Worm (Caenorhabditis elegans) whole organism, L1 larva: ENCODE data around the gene C47D2.1.

ENCODE experiments used
- C16A3.4 ChIP-seq: fragments of 150-350 bp; optimal IDR thresholded peaks from 2 replicates; lab custom pipeline; 2014; ENCODE audit warnings: missing biosample characterization, missing genetic modification characterization
- C34B4.2 ChIP-seq: sonication (generic microtip); optimal IDR thresholded peaks from 2 replicates; lab custom pipeline; 2017; ENCODE audit warnings: mild to moderate bottlenecking, missing genetic modification characterization, missing compliant biosample characterization
- alr-1 ChIP-seq: fragments of 200-800 bp; sonication (Bioruptor generic); optimal IDR thresholded peaks from 2 replicates; lab custom pipeline; 2018; ENCODE audit warnings: borderline replicate concordance, mild to moderate bottlenecking, missing genetic modification characterization, missing compliant biosample characterization
- ceh-63 ChIP-seq: fragments of 200-800 bp; sonication (Bioruptor generic); optimal IDR thresholded peaks from 2 replicates; lab custom pipeline; 2018; ENCODE audit warnings: mild to moderate bottlenecking, missing genetic modification characterization, missing compliant biosample characterization
- ceh-8 ChIP-seq: fragments of 200-800 bp; sonication (Bioruptor generic); optimal IDR thresholded peaks from 2 replicates; lab custom pipeline; 2018; ENCODE audit warnings: mild to moderate bottlenecking, missing genetic modification characterization, moderate library complexity, missing compliant biosample characterization
- ceh-88 ChIP-seq: fragments of 200-800 bp; sonication (Bioruptor generic); IDR thresholded peaks from 2 replicates; pipeline ENCODE4 v1.3.6; 2022; ENCODE audit warnings: missing genetic modification characterization, missing compliant biosample characterization
- ceh-90 ChIP-seq: sonication (generic microtip); optimal IDR thresholded peaks from 2 replicates; lab custom pipeline; 2016; ENCODE audit warnings: missing genetic modification characterization, missing compliant biosample characterization
- efl-1 ChIP-seq, 4 experiments: fragments of 150-350 bp; optimal IDR thresholded peaks in 3 of 4; peaks in 1 of 4; 1 replicate in 1 of 4; 2 replicates in 3 of 4; lab custom pipeline; 2014; ENCODE audit warnings: missing biosample characterization in 2 of 4, missing genetic modification characterization in 2 of 4, missing genetic modification reagents in 2 of 4
- efl-3 ChIP-seq: fragments of 200-800 bp; sonication (Bioruptor generic); optimal IDR thresholded peaks from 2 replicates; lab custom pipeline; 2018; ENCODE audit warnings: mild to moderate bottlenecking, missing genetic modification characterization, missing compliant biosample characterization
- egl-13 ChIP-seq: sonication (generic microtip); optimal IDR thresholded peaks from 2 replicates; lab custom pipeline; 2016; ENCODE audit warnings: missing genotype, missing genetic modification reagents, missing genetic modification characterization, missing compliant biosample characterization
- egl-27 ChIP-seq, 2 experiments: fragments of 150-350 bp in 1 of 2; sonication (generic microtip); optimal IDR thresholded peaks; 3 replicates each; lab custom pipeline; 2017 to 2018; ENCODE audit warnings: missing biosample characterization in 2 of 2, missing genetic modification characterization in 2 of 2, missing genetic modification reagents in 2 of 2
- elt-3 ChIP-seq, 6 experiments: fragments of 150-350 bp in 1 of 6; sonication (generic microtip); optimal IDR thresholded peaks; 2 replicates each; lab custom pipeline; 2017 to 2018; ENCODE audit warnings: missing biosample characterization in 6 of 6, missing genetic modification characterization in 6 of 6, inconsistent platforms in 1 of 6
- fkh-10 ChIP-seq: sonication (generic microtip); optimal IDR thresholded peaks from 2 replicates; lab custom pipeline; 2017; ENCODE audit warnings: missing biosample characterization, missing genetic modification reagents, missing genetic modification characterization
- fkh-8 ChIP-seq: sonication (generic microtip); optimal IDR thresholded peaks from 2 replicates; lab custom pipeline; 2016; ENCODE audit warnings: mild to moderate bottlenecking, missing genetic modification characterization, missing compliant biosample characterization
- fos-1 ChIP-seq: fragments of 150-350 bp; optimal IDR thresholded peaks from 2 replicates; lab custom pipeline; 2014; ENCODE audit warnings: missing biosample characterization, missing genetic modification characterization
- hlh-17 ChIP-seq: fragments of 200-800 bp; sonication (Bioruptor generic); optimal IDR thresholded peaks from 2 replicates; lab custom pipeline; 2018; ENCODE audit warnings: missing genetic modification characterization, mild to moderate bottlenecking, missing compliant biosample characterization, moderate library complexity, borderline replicate concordance
- jun-1 ChIP-seq: fragments of 150-350 bp; optimal IDR thresholded peaks from 2 replicates; lab custom pipeline; 2014; ENCODE audit warnings: missing biosample characterization, missing genetic modification reagents, missing genetic modification characterization
- lin-13 ChIP-seq: fragments of 150-350 bp; optimal IDR thresholded peaks from 2 replicates; lab custom pipeline; 2014; ENCODE audit warnings: missing biosample characterization, missing genetic modification reagents, missing genetic modification characterization
- lin-15B ChIP-seq: fragments of 150-350 bp; sonication (generic microtip); optimal IDR thresholded peaks from 3 replicates; lab custom pipeline; 2014; ENCODE audit warnings: missing biosample characterization, missing genetic modification characterization
- lin-35 ChIP-seq, 2 experiments: fragments of 150-350 bp; optimal IDR thresholded peaks; 2 replicates each; lab custom pipeline; 2014; ENCODE audit warnings: missing biosample characterization in 2 of 2, missing genetic modification characterization in 2 of 2, missing genetic modification reagents in 2 of 2
- lin-39 ChIP-seq: fragments of 150-350 bp; optimal IDR thresholded peaks from 2 replicates; lab custom pipeline; 2014; ENCODE audit warnings: missing biosample characterization, missing genetic modification reagents, missing genetic modification characterization
- lsy-2 ChIP-seq, 2 experiments: fragments of 150-350 bp; optimal IDR thresholded peaks; 2 replicates each; lab custom pipeline; 2014; ENCODE audit warnings: missing biosample characterization in 2 of 2, missing genetic modification characterization in 2 of 2
- mdl-1 ChIP-seq, 2 experiments: fragments of 150-350 bp; optimal IDR thresholded peaks; 2 replicates each; lab custom pipeline; 2014 to 2017; ENCODE audit warnings: missing biosample characterization in 2 of 2, missing genetic modification characterization in 2 of 2, inconsistent platforms in 1 of 2
- mef-2 ChIP-seq: fragments of 150-350 bp; optimal IDR thresholded peaks from 2 replicates; lab custom pipeline; 2014; ENCODE audit warnings: missing biosample characterization, missing genetic modification characterization
- nhr-11 ChIP-seq: fragments of 150-350 bp; optimal IDR thresholded peaks from 2 replicates; lab custom pipeline; 2014; ENCODE audit warnings: missing biosample characterization, missing genetic modification characterization
- nhr-237 ChIP-seq: fragments of 150-350 bp; optimal IDR thresholded peaks from 2 replicates; lab custom pipeline; 2014; ENCODE audit warnings: missing biosample characterization, missing genetic modification characterization
- nhr-28 ChIP-seq: fragments of 150-350 bp; optimal IDR thresholded peaks from 2 replicates; lab custom pipeline; 2014; ENCODE audit warnings: missing biosample characterization, missing genetic modification characterization
- nhr-47 ChIP-seq: sonication (generic microtip); optimal IDR thresholded peaks from 2 replicates; lab custom pipeline; 2016; ENCODE audit warnings: mild to moderate bottlenecking, missing genetic modification characterization, moderate library complexity, missing compliant biosample characterization
- nhr-76 ChIP-seq: sonication (generic microtip); optimal IDR thresholded peaks from 2 replicates; lab custom pipeline; 2017; ENCODE audit warnings: missing biosample characterization, missing genetic modification characterization
- nhr-77 ChIP-seq: fragments of 150-350 bp; optimal IDR thresholded peaks from 2 replicates; lab custom pipeline; 2014; ENCODE audit warnings: missing biosample characterization, missing genetic modification characterization
- nhr-84 ChIP-seq: sonication (generic microtip); optimal IDR thresholded peaks from 2 replicates; lab custom pipeline; 2017; ENCODE audit warnings: missing biosample characterization, missing genetic modification characterization
- nhr-85 ChIP-seq: sonication (generic microtip); peaks from one replicate; lab custom pipeline; 2016; ENCODE audit warnings: missing genetic modification characterization, inconsistent platforms, missing compliant biosample characterization
- nhr-90 ChIP-seq: sonication (generic microtip); optimal IDR thresholded peaks from 2 replicates; lab custom pipeline; 2016; ENCODE audit warnings: mild to moderate bottlenecking, missing genetic modification characterization, missing compliant biosample characterization; ENCODE audit not compliant: poor library complexity
- pag-3 ChIP-seq: sonication (generic microtip); optimal IDR thresholded peaks from 2 replicates; lab custom pipeline; 2017; ENCODE audit warnings: missing genetic modification characterization, mild to moderate bottlenecking, missing compliant biosample characterization, antibody characterized with exemption, borderline replicate concordance; ENCODE audit not compliant: insufficient read depth
- pax-3 ChIP-seq: fragments of 200-800 bp; sonication (Bioruptor generic); optimal IDR thresholded peaks from 2 replicates; lab custom pipeline; 2018; ENCODE audit warnings: mild to moderate bottlenecking, missing genetic modification characterization, moderate library complexity, missing compliant biosample characterization
- pqm-1 ChIP-seq: sonication (generic microtip); optimal IDR thresholded peaks from 3 replicates; lab custom pipeline; 2017; ENCODE audit warnings: missing biosample characterization, missing genetic modification characterization
- rnt-1 ChIP-seq: sonication (generic microtip); optimal IDR thresholded peaks from 2 replicates; lab custom pipeline; 2016; ENCODE audit warnings: mild to moderate bottlenecking, missing genetic modification characterization, moderate library complexity, missing compliant biosample characterization
- skn-1 ChIP-seq: fragments of 150-350 bp; optimal IDR thresholded peaks from 2 replicates; lab custom pipeline; 2014; ENCODE audit warnings: missing biosample characterization, missing genetic modification characterization
- snpc-4 ChIP-seq: fragments of 150-350 bp; optimal IDR thresholded peaks from 2 replicates; lab custom pipeline; 2014; ENCODE audit warnings: missing biosample characterization, missing genetic modification characterization
- sox-4 ChIP-seq: sonication (generic microtip); optimal IDR thresholded peaks from 2 replicates; lab custom pipeline; 2016; ENCODE audit warnings: missing genetic modification characterization, missing compliant biosample characterization
- sptf-1 ChIP-seq: fragments of 150-350 bp; optimal IDR thresholded peaks from 2 replicates; lab custom pipeline; 2014; ENCODE audit warnings: missing biosample characterization, missing genetic modification characterization
- tbx-2 ChIP-seq: sonication (generic microtip); optimal IDR thresholded peaks from 2 replicates; lab custom pipeline; 2016; ENCODE audit warnings: missing genetic modification characterization, missing compliant biosample characterization
- unc-130 ChIP-seq: fragments of 150-350 bp; optimal IDR thresholded peaks from 2 replicates; lab custom pipeline; 2017; ENCODE audit warnings: missing biosample characterization, missing genetic modification characterization, inconsistent platforms
- unc-62 ChIP-seq: fragments of 150-350 bp; optimal IDR thresholded peaks from 2 replicates; lab custom pipeline; 2014; ENCODE audit warnings: missing biosample characterization, missing genetic modification reagents, missing genetic modification characterization
- unc-98 ChIP-seq: fragments of 200-800 bp; sonication (Bioruptor generic); IDR thresholded peaks from 2 replicates; pipeline ENCODE4 v1.3.6; 2022; ENCODE audit warnings: missing genetic modification characterization, missing compliant biosample characterization
- vab-15 ChIP-seq: sonication (generic microtip); optimal IDR thresholded peaks from 2 replicates; lab custom pipeline; 2017; ENCODE audit warnings: missing genotype, mild to moderate bottlenecking, missing genetic modification characterization, missing compliant biosample characterization
- xbp-1 ChIP-seq: sonication (generic microtip); optimal IDR thresholded peaks from 2 replicates; lab custom pipeline; 2016; ENCODE audit warnings: missing genetic modification characterization, missing compliant biosample characterization
- zag-1 ChIP-seq: fragments of 150-350 bp; optimal IDR thresholded peaks from 2 replicates; lab custom pipeline; 2014; ENCODE audit warnings: missing biosample characterization, missing genetic modification characterization
- ztf-11 ChIP-seq, 2 experiments: sonication (generic microtip); optimal IDR thresholded peaks; 2 replicates each; lab custom pipeline; 2016 to 2017; ENCODE audit warnings: missing genetic modification characterization in 2 of 2, missing biosample characterization in 1 of 2, missing compliant biosample characterization in 1 of 2
- ztf-4 ChIP-seq: fragments of 150-350 bp; optimal IDR thresholded peaks from 2 replicates; lab custom pipeline; 2014; ENCODE audit warnings: missing biosample characterization, missing genetic modification characterization

C47D2.1 gene

DNA sequence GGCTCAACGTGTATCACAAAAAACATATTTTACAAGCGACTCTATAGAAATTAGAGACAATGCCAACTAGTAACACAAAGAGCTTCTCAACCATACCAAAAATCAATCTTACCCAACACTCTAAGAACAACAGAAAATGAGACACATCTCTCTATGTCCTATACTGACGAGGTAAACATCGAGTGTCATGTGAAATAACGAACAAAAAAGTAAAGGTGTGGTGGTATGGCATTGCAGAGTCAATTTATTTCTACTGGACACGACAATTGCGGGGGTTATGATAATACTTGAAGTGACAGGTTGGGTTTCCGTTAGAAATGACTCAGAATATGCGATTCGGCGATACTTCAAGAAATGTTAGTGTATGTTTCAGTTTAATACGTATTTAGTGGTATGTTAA lies 21.6 kb downstream of the C47D2.1 start:
- no peak for TF ChIP-seq nhr-84 (tag; lab: Kevin White, UChicago)
- peak in 1 of 6 experiments; percentile 25 for TF ChIP-seq elt-3 (tag; optimal IDR thresholded peaks at IDR 0.05; lab: Kevin White, UChicago)
- no peak for TF ChIP-seq nhr-28 (tag; lab: Kevin White, UChicago)
- TF ChIP-seq sox-4 (tag; lab: Kevin White, UChicago), result no peak
- TF ChIP-seq unc-130, result no peak
- TF ChIP-seq C16A3.4 (tag; lab: Kevin White, UChicago), result no peak
- TF ChIP-seq ceh-88 (GFP tag; lab: Robert Waterston, UW), result no peak
- TF ChIP-seq nhr-237 (tag; lab: Kevin White, UChicago), result no peak
- peak in 1 of 2 experiments; percentile 43 for TF ChIP-seq lin-35 (GFP tag; optimal IDR thresholded peaks at IDR 0.05; lab: Kevin White, UChicago)
- TF ChIP-seq zag-1 (tag; lab: Kevin White, UChicago), result no peak

DNA sequence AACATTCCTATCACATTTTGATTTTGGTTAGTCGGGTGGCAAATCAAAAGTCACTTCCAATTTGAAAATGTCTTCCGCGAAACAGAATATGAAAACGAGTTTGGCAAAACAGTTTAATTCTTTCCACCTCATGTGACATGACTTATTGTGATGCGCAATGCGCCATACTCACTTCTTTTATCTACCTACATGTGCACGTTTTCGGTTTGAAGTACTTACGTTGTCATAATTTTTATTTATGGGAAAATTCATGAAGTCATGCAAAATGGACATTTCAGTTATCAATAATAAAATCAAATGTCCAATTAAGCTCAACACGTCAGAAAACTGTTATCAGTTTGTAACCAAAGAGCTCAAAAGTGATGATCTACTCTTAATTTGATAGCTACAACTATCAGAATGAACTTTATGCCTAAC lies 23.8 kb downstream of the C47D2.1 start:
- no peak for TF ChIP-seq egl-13 (tag; lab: Kevin White, UChicago)
- TF ChIP-seq lin-15B, result no peak
- TF ChIP-seq fkh-8 (tag; lab: Kevin White, UChicago), result no peak
- TF ChIP-seq C34B4.2 (tag; lab: Kevin White, UChicago), result no peak
- no peak for TF ChIP-seq ceh-90 (tag; lab: Kevin White, UChicago)
- TF ChIP-seq unc-98 (GFP tag; lab: Robert Waterston, UW), result no peak
- TF ChIP-seq ztf-4 (tag; lab: Kevin White, UChicago), result no peak
- TF ChIP-seq pag-3, result peak; percentile 43
- no peak for TF ChIP-seq sptf-1
- TF ChIP-seq lin-39 (tag; lab: Kevin White, UChicago), result no peak
- no peak for TF ChIP-seq hlh-17 (GFP tag; lab: Kevin White, UChicago)
- TF ChIP-seq unc-130, result no peak
- TF ChIP-seq lin-35 (GFP tag; optimal IDR thresholded peaks at IDR 0.05; lab: Kevin White, UChicago), result peak; percentile 31 to 63
- TF ChIP-seq nhr-11 (tag; lab: Kevin White, UChicago), result no peak
- no peak for TF ChIP-seq jun-1 (tag; lab: Kevin White, UChicago)
- TF ChIP-seq mdl-1 (tag; optimal IDR thresholded peaks at IDR 0.05; lab: Kevin White, UChicago), result peak in 1 of 2 experiments; percentile 81
- TF ChIP-seq nhr-76 (tag; lab: Kevin White, UChicago), result no peak
- peak; percentile 54 for TF ChIP-seq nhr-47
- no peak for TF ChIP-seq pqm-1 (tag; lab: Kevin White, UChicago)
- no peak for TF ChIP-seq fos-1 (tag; lab: Kevin White, UChicago)
- no peak for TF ChIP-seq zag-1 (tag; lab: Kevin White, UChicago)
- no peak for TF ChIP-seq nhr-84 (tag; lab: Kevin White, UChicago)
- TF ChIP-seq lin-13 (GFP tag; lab: Kevin White, UChicago), result peak; percentile 7
- no peak for TF ChIP-seq alr-1
- TF ChIP-seq xbp-1, result no peak
- TF ChIP-seq efl-1 (optimal IDR thresholded peaks at IDR 0.05; lab: Kevin White, UChicago), result peak in 1 of 2 experiments; percentile 26
- peak in 1 of 2 experiments; percentile 94 for TF ChIP-seq efl-1 (GFP tag; optimal IDR thresholded peaks at IDR 0.05 in 1 of 2; lab: Kevin White, UChicago)
- TF ChIP-seq nhr-77, result no peak
- peak; percentile 98 for TF ChIP-seq nhr-85 (tag; lab: Kevin White, UChicago)
- TF ChIP-seq nhr-90 (tag; lab: Kevin White, UChicago), result peak; percentile 79
- peak; percentile 66 for TF ChIP-seq vab-15 (tag; lab: Kevin White, UChicago)
- TF ChIP-seq ceh-8 (GFP tag; lab: Kevin White, UChicago), result no peak
- peak; percentile 17 to 57 for TF ChIP-seq lsy-2 (tag; optimal IDR thresholded peaks at IDR 0.05; lab: Kevin White, UChicago)
- TF ChIP-seq tbx-2 (tag; lab: Kevin White, UChicago), result peak; percentile 65
- no peak for TF ChIP-seq snpc-4 (tag; lab: Kevin White, UChicago)
- no peak for TF ChIP-seq efl-3 (GFP tag; lab: Kevin White, UChicago)
- no peak for TF ChIP-seq fkh-10
- TF ChIP-seq skn-1 (tag; lab: Kevin White, UChicago), result peak; percentile 35
- no peak for TF ChIP-seq ztf-11 (tag; optimal IDR thresholded peaks at IDR 0.05; lab: Kevin White, UChicago)
- no peak for TF ChIP-seq unc-62 (GFP tag; lab: Kevin White, UChicago)
- no peak for TF ChIP-seq pax-3 (tag; lab: Kevin White, UChicago)
- no peak for TF ChIP-seq mef-2 (tag; lab: Kevin White, UChicago)
- peak in 2 of 6 experiments; percentile 71 to 92 for TF ChIP-seq elt-3 (tag; optimal IDR thresholded peaks at IDR 0.05; lab: Kevin White, UChicago)
- TF ChIP-seq rnt-1 (tag; lab: Kevin White, UChicago), result no peak
- no peak for TF ChIP-seq C16A3.4 (tag; lab: Kevin White, UChicago)
- no peak for TF ChIP-seq egl-27 (tag; optimal IDR thresholded peaks at IDR 0.05; lab: Kevin White, UChicago)
- no peak for TF ChIP-seq ceh-63 (GFP tag; lab: Kevin White, UChicago)
